Fruit fly (Drosophila melanogaster): ENCODE measurements around the gene ed.

dm6 chr2L:4069573-4069972, 38.4 kb downstream of the ed start:
- TF ChIP-seq Crg-1 (GFP tag; optimal IDR thresholded peaks at IDR 0.05) (no peak), kay (GFP tag; ENCODE audit: borderline replicate concordance) (no peak), toe (GFP tag; optimal IDR thresholded peaks at IDR 0.05) (no peak), Hr96 (GFP tag; optimal IDR thresholded peaks at IDR 0.05) (no peak), Clk (GFP tag; optimal IDR thresholded peaks at IDR 0.05) (no peak), CG5204 (GFP tag; optimal IDR thresholded peaks at IDR 0.05) (no peak)
